Fruit fly (Drosophila melanogaster): ENCODE results near the gene Qsox3.

DNA sequence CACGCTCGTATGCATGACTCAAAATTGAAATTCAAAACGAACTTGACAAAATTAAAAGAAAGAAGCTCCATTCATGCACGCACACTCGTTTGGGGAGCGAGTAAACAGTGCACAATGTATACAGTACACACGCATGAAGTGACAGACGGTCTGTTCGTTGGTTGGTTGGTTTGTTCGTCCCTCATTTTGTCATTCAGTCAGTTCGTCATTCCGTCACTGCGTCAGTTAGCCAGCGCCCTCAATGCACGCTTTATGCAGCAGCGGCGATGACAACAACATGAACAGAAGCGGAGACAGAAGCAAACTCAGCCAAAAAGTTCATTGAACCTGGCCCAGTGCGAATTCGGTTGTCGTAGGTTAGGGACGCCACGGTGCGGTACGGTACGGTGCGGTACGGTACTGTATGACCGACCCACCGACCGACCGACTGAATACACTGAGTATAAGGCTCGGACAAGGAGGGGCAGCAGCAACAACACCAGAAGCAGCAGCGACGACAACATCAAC, 29.3 kb downstream of the Qsox3 start:
- TF ChIP-seq woc (GFP tag; optimal IDR thresholded peaks at IDR 0.05): no peak
- TF ChIP-seq lola (GFP tag; optimal IDR thresholded peaks at IDR 0.05): no peak
